Worm (Caenorhabditis elegans): ENCODE results near the gene E03H12.5.
"Not testable (repeated sequence)": the region's sequence is repeated elsewhere in the genome, so short reads cannot be mapped to it uniquely, and the experiment has no call there.

E03H12.5 gene

ce11 chrIV:5012241-5012640 lies 35.2 kb downstream of the E03H12.5 start, which contains the start of gene srm-1:
Gene srm-1 (plus strand): TSS chrIV:5012541.
- TF ChIP-seq cnd-1 (tag; optimal IDR thresholded peaks at IDR 0.05) (no peak), hlh-1 (tag; optimal IDR thresholded peaks at IDR 0.05) (no peak), mep-1 (tag; optimal IDR thresholded peaks at IDR 0.05) (no peak), bed-3 (GFP tag; optimal IDR thresholded peaks at IDR 0.05) (no peak), flh-1 (GFP tag; optimal IDR thresholded peaks at IDR 0.05) (no peak), ceh-39 (tag; optimal IDR thresholded peaks at IDR 0.05) (no peak)

DNA sequence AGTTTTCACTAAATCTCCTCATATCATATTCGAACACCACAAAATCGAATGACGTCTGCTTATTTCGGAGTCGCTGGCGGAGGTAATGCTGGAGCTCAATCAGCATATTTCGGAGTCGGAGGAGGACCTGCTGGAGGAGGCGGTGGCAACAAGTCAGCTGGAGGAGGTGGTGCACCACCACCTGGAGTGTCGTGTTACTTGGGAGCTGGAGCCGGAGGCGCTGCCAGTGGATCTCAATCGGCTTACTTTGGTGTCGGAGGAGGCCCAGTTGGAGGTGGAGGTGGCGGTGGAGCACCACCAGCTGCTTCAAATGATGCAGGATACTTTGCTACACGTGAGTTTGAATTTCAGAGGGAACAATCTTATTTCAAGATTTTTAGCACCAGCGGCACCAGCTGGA lies 39.4 kb downstream of the E03H12.5 start, which contains the start of gene ssq-4:
ssq-4 (plus strand) TSS at position 19 of the 400 bp plus-strand sequence.
- TF ChIP-seq nhr-237, mep-1, snpc-4 (tag; optimal IDR thresholded peaks at IDR 0.05): not testable (repeated sequence)

DNA sequence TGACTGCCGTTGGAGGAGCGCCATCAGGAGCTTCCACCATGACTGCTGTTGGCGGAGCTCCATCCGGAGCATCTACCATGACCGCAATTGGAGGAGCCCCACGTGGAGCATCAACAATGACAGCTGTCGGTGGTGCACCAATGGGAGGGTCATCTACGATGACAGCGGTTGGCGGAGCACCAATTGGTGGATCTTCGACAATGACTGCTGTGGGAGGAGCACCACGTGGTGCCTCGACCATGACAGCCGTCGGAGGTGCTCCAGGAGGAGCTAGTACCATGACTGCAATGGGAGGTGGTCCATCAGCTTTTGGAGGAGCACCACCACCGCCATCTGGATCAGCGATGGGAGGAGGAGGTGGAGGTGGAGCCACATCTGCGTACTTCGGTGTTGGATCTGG lies 40.0 kb downstream of the E03H12.5 start, which contains the start of gene T28H11.7:
T28H11.7 (minus strand) TSS at position 101 of the 400 bp plus-strand sequence.
- not testable (repeated sequence) for TF ChIP-seq lin-32, ces-1, ham-2 (GFP tag; optimal IDR thresholded peaks at IDR 0.05)

DNA sequence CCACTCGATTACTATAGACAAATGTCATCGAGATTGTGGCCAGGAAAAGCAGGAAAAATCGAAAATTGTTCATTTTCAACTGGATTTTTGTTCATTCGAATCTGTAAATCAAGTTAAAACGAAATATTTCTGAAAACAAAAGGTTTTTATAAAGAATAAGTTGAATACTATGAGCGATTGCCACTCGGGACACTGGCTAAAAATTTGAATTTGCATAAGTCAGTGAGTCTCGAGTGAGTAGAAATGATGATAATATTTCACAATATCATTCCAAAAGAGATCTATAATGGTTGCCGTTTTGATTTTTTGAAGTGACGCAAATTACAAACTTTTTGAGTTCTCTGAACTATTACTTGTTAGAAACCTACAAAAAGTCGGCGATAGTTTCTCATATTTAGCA lies 43.5 kb downstream of the E03H12.5 start, which contains the start of gene T28H11.8:
T28H11.8 (minus strand) TSS at position 101 of the 400 bp plus-strand sequence.
- TF ChIP-seq tbx-8 (GFP tag; optimal IDR thresholded peaks at IDR 0.05) (no peak), ztf-11 (tag; optimal IDR thresholded peaks at IDR 0.05) (no peak), mls-2 (tag; optimal IDR thresholded peaks at IDR 0.05) (no peak), nhr-28 (tag; optimal IDR thresholded peaks at IDR 0.05) (no peak), elt-3 (tag; optimal IDR thresholded peaks at IDR 0.05) (no peak), mep-1 (tag; optimal IDR thresholded peaks at IDR 0.05) (no peak), unc-120 (tag; optimal IDR thresholded peaks at IDR 0.05; ENCODE audit: poor library complexity, severe bottlenecking) (no peak), pha-4 (tag; optimal IDR thresholded peaks at IDR 0.05) (no peak), zip-8 (tag; optimal IDR thresholded peaks at IDR 0.05) (no peak), lin-32 (GFP tag; optimal IDR thresholded peaks at IDR 0.05) (no peak), nhr-12 (tag; optimal IDR thresholded peaks at IDR 0.05) (no peak), lin-13 (tag; optimal IDR thresholded peaks at IDR 0.05) (no peak), sptf-1 (tag; optimal IDR thresholded peaks at IDR 0.05) (no peak), snpc-4 (tag; optimal IDR thresholded peaks at IDR 0.05) (no peak), unc-62 (GFP tag; optimal IDR thresholded peaks at IDR 0.05) (no peak), nhr-76 (tag; optimal IDR thresholded peaks at IDR 0.05) (no peak), hlh-1 (tag; optimal IDR thresholded peaks at IDR 0.05) (no peak), nhr-2 (tag; optimal IDR thresholded peaks at IDR 0.05) (no peak), elt-1 (tag; optimal IDR thresholded peaks at IDR 0.05; ENCODE audit: borderline replicate concordance, insufficient read depth) (no peak)

DNA sequence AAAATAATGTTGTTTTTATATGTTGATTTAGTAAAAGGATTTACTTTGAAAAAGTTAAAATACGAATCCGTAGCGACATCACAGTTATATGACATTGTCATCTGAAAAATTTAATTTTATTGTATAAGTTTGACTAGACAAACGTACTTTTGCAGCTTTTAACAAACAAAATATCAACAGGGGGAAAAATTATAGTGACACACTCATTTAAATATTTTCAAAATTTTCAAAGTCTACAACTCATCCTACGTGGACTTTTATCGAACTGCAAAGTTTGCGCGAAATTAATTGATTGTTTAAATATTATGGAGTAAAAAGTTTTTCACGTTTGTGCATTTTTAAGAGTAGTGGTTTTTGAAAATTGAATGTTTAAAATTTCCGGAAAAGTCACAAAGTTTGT lies 48.6 kb downstream of the E03H12.5 start, which contains the start of gene C09B9.85:
C09B9.85 (minus strand) TSS at position 101 of the 400 bp plus-strand sequence.
- TF ChIP-seq ztf-11 (tag; optimal IDR thresholded peaks at IDR 0.05) (no peak), pha-4 (tag; optimal IDR thresholded peaks at IDR 0.05) (no peak), unc-39 (tag; optimal IDR thresholded peaks at IDR 0.05) (no peak), nhr-2 (tag; optimal IDR thresholded peaks at IDR 0.05) (no peak), elt-1 (tag; optimal IDR thresholded peaks at IDR 0.05; ENCODE audit: borderline replicate concordance, insufficient read depth) (no peak), ham-2 (GFP tag; optimal IDR thresholded peaks at IDR 0.05) (no peak), lin-32 (GFP tag; optimal IDR thresholded peaks at IDR 0.05) (no peak), mep-1 (tag; optimal IDR thresholded peaks at IDR 0.05) (no peak), ces-1 (GFP tag; optimal IDR thresholded peaks at IDR 0.05) (no peak), lin-13 (tag; optimal IDR thresholded peaks at IDR 0.05) (no peak), ceh-39 (tag; optimal IDR thresholded peaks at IDR 0.05) (no peak), nhr-28 (tag; optimal IDR thresholded peaks at IDR 0.05) (no peak), snpc-4 (tag; optimal IDR thresholded peaks at IDR 0.05) (no peak), ceh-43 (GFP tag; optimal IDR thresholded peaks at IDR 0.05) (no peak), nhr-12 (tag; optimal IDR thresholded peaks at IDR 0.05) (no peak), M03D4.4 (tag; optimal IDR thresholded peaks at IDR 0.05) (no peak), sem-2 (GFP tag; optimal IDR thresholded peaks at IDR 0.05) (no peak), zip-8 (tag; optimal IDR thresholded peaks at IDR 0.05) (no peak), sptf-1 (tag; optimal IDR thresholded peaks at IDR 0.05) (no peak)

Data from whole organism, mixed stage, embryonic.